Fruit fly (Drosophila melanogaster) whole organism, wandering third instar larva: ENCODE data around the gene CG5390.

Experiments
- Abd-B ChIP-seq: fragments of >200 bp; optimal IDR thresholded peaks from 2 replicates; lab custom pipeline; 2017; ENCODE audit warnings: missing biosample characterization, missing genetic modification characterization
- Jra ChIP-seq: sonication (Bioruptor generic); optimal IDR thresholded peaks from 2 replicates; lab custom pipeline; 2016; ENCODE audit warnings: missing biosample characterization, missing genetic modification characterization
- Mio ChIP-seq: sonication (Bioruptor generic); optimal IDR thresholded peaks from 2 replicates; lab custom pipeline; 2016; ENCODE audit warnings: missing biosample characterization, missing genetic modification characterization
- Myc ChIP-seq: fragments of >200 bp; optimal IDR thresholded peaks from 2 replicates; lab custom pipeline; 2017
- dsf ChIP-seq: sonication (Bioruptor generic); optimal IDR thresholded peaks from 2 replicates; lab custom pipeline; 2016; ENCODE audit warnings: missing biosample characterization, missing genetic modification characterization, borderline replicate concordance
- ey ChIP-seq: fragments of 200-800 bp; sonication (Bioruptor generic); optimal IDR thresholded peaks from 2 replicates; lab custom pipeline; 2016; ENCODE audit warnings: missing biosample characterization, missing genetic modification characterization
- pan ChIP-seq: fragments of >200 bp; optimal IDR thresholded peaks from 2 replicates; lab custom pipeline; 2017
- psq ChIP-seq: fragments of 200-800 bp; sonication (Bioruptor generic); optimal IDR thresholded peaks from 3 replicates; lab custom pipeline; 2017; ENCODE audit warnings: missing biosample characterization, mild to moderate bottlenecking, missing genetic modification characterization, moderate library complexity

DNA sequence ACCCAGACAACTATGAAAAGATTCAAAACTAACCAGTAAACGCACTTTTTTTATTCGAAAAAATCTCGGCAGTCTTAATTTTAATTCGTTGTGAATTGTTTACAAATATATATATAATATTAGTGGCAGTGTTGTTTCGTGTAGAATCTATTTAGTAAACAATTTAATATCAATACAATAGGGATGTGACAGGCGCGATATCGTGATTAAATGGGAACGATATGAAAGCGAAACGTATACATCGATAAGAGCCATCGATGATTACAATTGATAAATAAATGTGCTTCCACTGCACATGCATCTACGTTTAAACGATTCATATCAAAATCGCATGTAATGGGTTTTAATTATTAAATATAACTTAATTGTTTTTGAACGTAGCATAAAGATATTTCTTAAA, 29.0 kb downstream of the CG5390 start:
- TF ChIP-seq Abd-B (GFP tag; lab: Kevin White, UChicago) (no peak), dsf (GFP tag; lab: Kevin White, UChicago) (no peak), Mio (GFP tag; lab: Kevin White, UChicago) (no peak), Jra (GFP tag; lab: Kevin White, UChicago) (no peak), Myc (no peak), pan (lab: Kevin White, UChicago) (no peak), psq (GFP tag; lab: Kevin White, UChicago) (no peak), ey (GFP tag; lab: Kevin White, UChicago) (no peak)
